Fruit fly (Drosophila melanogaster): Measurements from ENCODE around the gene wge.

- TF ChIP-seq CG6276 (GFP tag; optimal IDR thresholded peaks at IDR 0.05), result peak; percentile 91
- peak; percentile 87 for TF ChIP-seq Gug (GFP tag; IDR thresholded peaks at IDR 0.05)
- peak; percentile 93 for TF ChIP-seq lz (GFP tag; optimal IDR thresholded peaks at IDR 0.05)
- TF ChIP-seq dsx (GFP tag; optimal IDR thresholded peaks at IDR 0.05; ENCODE audit: poor library complexity, severe bottlenecking), result peak; percentile 97
- TF ChIP-seq CG7368 (GFP tag; optimal IDR thresholded peaks at IDR 0.05), result peak; percentile 93
- peak; percentile 95 for TF ChIP-seq CG34406 (GFP tag; optimal IDR thresholded peaks at IDR 0.05)
- peak; percentile 97 for TF ChIP-seq Ets96B (tag; optimal IDR thresholded peaks at IDR 0.05)
- TF ChIP-seq achi (GFP tag; optimal IDR thresholded peaks at IDR 0.05), result peak; percentile 93
- peak; percentile 79 for TF ChIP-seq CG16779 (tag; optimal IDR thresholded peaks at IDR 0.05)
These were observed 53.5 kb downstream of the wge start for dm6 chr3R:22667284-22667958.

Data from whole organism, prepupa.